Fruit fly (Drosophila melanogaster) whole organism, embryonic: ENCODE measurements around the gene CG13086.

Experiments
- Asciz ChIP-seq: fragments of 200-800 bp; sonication (Bioruptor generic); optimal IDR thresholded peaks from 2 replicates; lab custom pipeline; 2017; ENCODE audit warnings: missing biosample characterization, mild to moderate bottlenecking, missing genetic modification characterization, missing genetic modification reagents
- CG10431 ChIP-seq: fragments of 200-800 bp; sonication (Bioruptor generic); optimal IDR thresholded peaks from 3 replicates; lab custom pipeline; 2018; ENCODE audit warnings: missing biosample characterization, mild to moderate bottlenecking, missing genetic modification characterization
- CG10654 ChIP-seq: fragments of 200-800 bp; sonication (Bioruptor generic); optimal IDR thresholded peaks from 2 replicates; lab custom pipeline; 2016; ENCODE audit warnings: missing biosample characterization, missing genetic modification characterization
- CG11093 ChIP-seq: fragments of 200-800 bp; sonication (Bioruptor generic); IDR thresholded peaks from 3 replicates; pipeline ENCODE4 v1.3.6; 2022; ENCODE audit warnings: missing biosample characterization, missing genetic modification characterization
- CG12236 ChIP-seq: fragments of 200-800 bp; sonication (Bioruptor generic); optimal IDR thresholded peaks from 2 replicates; lab custom pipeline; 2016; ENCODE audit warnings: missing biosample characterization, missing genetic modification characterization
- CG13624 ChIP-seq: fragments of 200-800 bp; sonication (Bioruptor generic); optimal IDR thresholded peaks from 2 replicates; lab custom pipeline; 2016; ENCODE audit warnings: missing biosample characterization, missing genetic modification characterization
- CG17568 ChIP-seq: fragments of 200-800 bp; sonication (Bioruptor generic); optimal IDR thresholded peaks from 2 replicates; lab custom pipeline; 2018; ENCODE audit warnings: missing biosample characterization, mild to moderate bottlenecking, missing genetic modification characterization, moderate library complexity
- CG18262 ChIP-seq: fragments of 200-800 bp; optimal IDR thresholded peaks from 3 replicates; lab custom pipeline; 2019; ENCODE audit warnings: missing biosample characterization, mild to moderate bottlenecking, missing genetic modification characterization, moderate library complexity
- CG2120 ChIP-seq: fragments of 200-800 bp; sonication (Bioruptor generic); optimal IDR thresholded peaks from 3 replicates; lab custom pipeline; 2016; ENCODE audit warnings: missing biosample characterization, missing genetic modification characterization
- CG31224 ChIP-seq: fragments of 200-800 bp; sonication (Bioruptor generic); IDR thresholded peaks from 2 replicates; pipeline ENCODE4 v1.3.6; 2022; ENCODE audit warnings: missing biosample characterization, missing genetic modification characterization
- CG31365 ChIP-seq: fragments of 200-800 bp; sonication (Bioruptor generic); optimal IDR thresholded peaks from 2 replicates; lab custom pipeline; 2018; ENCODE audit warnings: missing biosample characterization, mild to moderate bottlenecking, missing genetic modification characterization
- CG34376 ChIP-seq: fragments of 200-800 bp; sonication (Bioruptor generic); optimal IDR thresholded peaks from 2 replicates; lab custom pipeline; 2018; ENCODE audit warnings: missing biosample characterization, mild to moderate bottlenecking, missing genetic modification characterization
- CG6683 ChIP-seq: fragments of 200-800 bp; sonication (Bioruptor generic); optimal IDR thresholded peaks from 2 replicates; lab custom pipeline; 2017; ENCODE audit warnings: missing biosample characterization, mild to moderate bottlenecking, missing genetic modification characterization, missing genetic modification reagents
- CG7556 ChIP-seq: fragments of 200-800 bp; sonication (Bioruptor generic); optimal IDR thresholded peaks from 2 replicates; lab custom pipeline; 2017; ENCODE audit warnings: missing biosample characterization, mild to moderate bottlenecking, missing genetic modification characterization
- CG7987 ChIP-seq: fragments of 200-800 bp; sonication (Bioruptor generic); optimal IDR thresholded peaks from 2 replicates; lab custom pipeline; 2018; ENCODE audit warnings: missing biosample characterization, mild to moderate bottlenecking, missing genetic modification characterization, moderate library complexity
- CTCF ChIP-seq: fragments of 200-800 bp; sonication (Bioruptor generic); optimal IDR thresholded peaks from 2 replicates; lab custom pipeline; 2017; ENCODE audit warnings: missing biosample characterization, mild to moderate bottlenecking, missing genetic modification characterization, moderate library complexity
- CrebB ChIP-seq: fragments of 200-800 bp; sonication (Bioruptor generic); optimal IDR thresholded peaks from 3 replicates; lab custom pipeline; 2018; ENCODE audit warnings: missing biosample characterization, mild to moderate bottlenecking, missing genetic modification characterization
- D19A ChIP-seq: fragments of 200-800 bp; optimal IDR thresholded peaks from 3 replicates; lab custom pipeline; 2019; ENCODE audit warnings: missing biosample characterization, mild to moderate bottlenecking, missing genetic modification characterization, moderate library complexity
- ERR ChIP-seq: fragments of 200-800 bp; sonication (Bioruptor generic); optimal IDR thresholded peaks from 2 replicates; lab custom pipeline; 2016; ENCODE audit warnings: missing biosample characterization, missing genetic modification characterization
- HLHmδ ChIP-seq: fragments of 200-800 bp; sonication (Bioruptor generic); optimal IDR thresholded peaks from 2 replicates; lab custom pipeline; 2018; ENCODE audit warnings: missing biosample characterization, mild to moderate bottlenecking, missing genetic modification characterization, moderate library complexity
- Hmx ChIP-seq: fragments of 200-800 bp; sonication (Bioruptor generic); optimal IDR thresholded peaks from 2 replicates; lab custom pipeline; 2016; ENCODE audit warnings: missing biosample characterization, missing genetic modification characterization
- Hr51 ChIP-seq, 2 experiments: fragments of 200-800 bp; sonication (Bioruptor generic); optimal IDR thresholded peaks; 2 replicates in 1 of 2; 3 replicates in 1 of 2; lab custom pipeline; 2016 to 2018; ENCODE audit warnings: missing biosample characterization in 2 of 2, missing genetic modification characterization in 2 of 2, mild to moderate bottlenecking in 1 of 2, moderate library complexity in 1 of 2
- Lhr ChIP-seq: fragments of 200-800 bp; sonication (Bioruptor generic); optimal IDR thresholded peaks from 3 replicates; lab custom pipeline; 2017; ENCODE audit warnings: mild to moderate bottlenecking, missing biosample characterization, missing genetic modification reagents, missing genetic modification characterization
- Lpt ChIP-seq: fragments of >200 bp; optimal IDR thresholded peaks from 2 replicates; lab custom pipeline; 2018; ENCODE audit warnings: missing biosample characterization, missing genetic modification characterization
- Max ChIP-seq: fragments of 200-800 bp; sonication (Bioruptor generic); optimal IDR thresholded peaks from 2 replicates; lab custom pipeline; 2016; ENCODE audit warnings: missing biosample characterization, mild to moderate bottlenecking, missing genetic modification characterization
- Med ChIP-seq: fragments of 200-800 bp; sonication (Bioruptor generic); peaks from one replicate; lab custom pipeline; 2016; ENCODE audit warnings: missing biosample characterization, missing genetic modification characterization, mild to moderate bottlenecking, inconsistent platforms, moderate library complexity
- NC2β ChIP-seq: fragments of 200-800 bp; sonication (Bioruptor generic); optimal IDR thresholded peaks from 2 replicates; lab custom pipeline; 2016; ENCODE audit warnings: missing biosample characterization, missing genetic modification characterization
- Nf-YA ChIP-seq: fragments of 200-800 bp; sonication (Bioruptor generic); IDR thresholded peaks from 2 replicates; pipeline ENCODE4 v1.3.6; 2022; ENCODE audit warnings: missing biosample characterization, missing genetic modification characterization
- Ravus ChIP-seq: fragments of 200-800 bp; sonication (Bioruptor generic); IDR thresholded peaks from 2 replicates; pipeline ENCODE4 v1.3.6; 2022; ENCODE audit warnings: missing biosample characterization, missing genetic modification characterization
- Rx ChIP-seq: fragments of 200-800 bp; sonication (Bioruptor generic); IDR thresholded peaks from 2 replicates; pipeline ENCODE4 v1.3.6; 2022; ENCODE audit warnings: missing biosample characterization, missing genetic modification characterization
- Xrp1 ChIP-seq: fragments of 200-800 bp; sonication (Bioruptor generic); IDR thresholded peaks from 2 replicates; pipeline ENCODE4 v1.3.6; 2022; ENCODE audit warnings: missing biosample characterization, missing genetic modification characterization
- abd-A ChIP-seq: fragments of 200-800 bp; sonication (Bioruptor generic); optimal IDR thresholded peaks from 3 replicates; lab custom pipeline; 2019; ENCODE audit warnings: missing biosample characterization, mild to moderate bottlenecking, missing genetic modification characterization, moderate library complexity
- aop ChIP-seq: fragments of 200-800 bp; sonication (Bioruptor generic); IDR thresholded peaks from 2 replicates; pipeline ENCODE4 v1.3.6; 2022; ENCODE audit warnings: missing biosample characterization, missing genetic modification characterization
- bab2 ChIP-seq: fragments of 200-800 bp; sonication (Bioruptor generic); optimal IDR thresholded peaks from 2 replicates; lab custom pipeline; 2016; ENCODE audit warnings: missing biosample characterization, missing genetic modification characterization
- cg ChIP-seq: fragments of 200-800 bp; sonication (Bioruptor generic); optimal IDR thresholded peaks from 3 replicates; lab custom pipeline; 2019; ENCODE audit warnings: missing biosample characterization, mild to moderate bottlenecking, missing genetic modification characterization, moderate library complexity
- chif ChIP-seq, 2 experiments: fragments of 200-800 bp; sonication (Bioruptor generic); optimal IDR thresholded peaks; 3 replicates each; lab custom pipeline; 2016; ENCODE audit warnings: missing biosample characterization in 2 of 2, missing genetic modification characterization in 2 of 2
- da ChIP-seq: fragments of 200-800 bp; sonication (Bioruptor generic); optimal IDR thresholded peaks from 2 replicates; lab custom pipeline; 2016; ENCODE audit warnings: missing biosample characterization, missing genetic modification characterization
- dpn ChIP-seq, 2 experiments: fragments of 200-800 bp; sonication (Bioruptor generic); optimal IDR thresholded peaks; 3 replicates each; lab custom pipeline; 2016; ENCODE audit warnings: missing biosample characterization in 2 of 2, missing genetic modification characterization in 2 of 2
- en ChIP-seq: fragments of 200-800 bp; sonication (Bioruptor generic); optimal IDR thresholded peaks from 2 replicates; lab custom pipeline; 2016; ENCODE audit warnings: missing biosample characterization, missing genetic modification characterization
- fd3F ChIP-seq: fragments of 200-800 bp; sonication (Bioruptor generic); optimal IDR thresholded peaks from 2 replicates; lab custom pipeline; 2018; ENCODE audit warnings: missing biosample characterization, mild to moderate bottlenecking, missing genetic modification characterization, moderate library complexity
- gce ChIP-seq: fragments of 200-800 bp; sonication (Bioruptor generic); IDR thresholded peaks from 3 replicates; pipeline ENCODE4 v1.3.6; 2022; ENCODE audit warnings: missing biosample characterization, missing genetic modification characterization
- hth ChIP-seq: fragments of >200 bp; optimal IDR thresholded peaks from 2 replicates; lab custom pipeline; 2017; ENCODE audit warnings: inconsistent platforms
- jing ChIP-seq: fragments of 200-800 bp; sonication (Bioruptor generic); optimal IDR thresholded peaks from 2 replicates; lab custom pipeline; 2018; ENCODE audit warnings: missing biosample characterization, mild to moderate bottlenecking, missing genetic modification characterization
- kay ChIP-seq: fragments of 200-800 bp; sonication (Bioruptor generic); optimal IDR thresholded peaks from 2 replicates; lab custom pipeline; 2016; ENCODE audit warnings: missing biosample characterization, missing genetic modification characterization
- nmo ChIP-seq: fragments of 200-800 bp; sonication (Bioruptor generic); optimal IDR thresholded peaks from 2 replicates; lab custom pipeline; 2018; ENCODE audit warnings: missing biosample characterization, mild to moderate bottlenecking, missing genetic modification characterization, moderate library complexity
- org-1 ChIP-seq: fragments of 200-800 bp; sonication (Bioruptor generic); optimal IDR thresholded peaks from 2 replicates; lab custom pipeline; 2017; ENCODE audit warnings: missing biosample characterization, missing genetic modification characterization
- pan ChIP-seq, 4 experiments: fragments of >200 bp in 3 of 4; fragments of 200-800 bp in 1 of 4; sonication (Bioruptor generic) in 1 of 4; optimal IDR thresholded peaks in 3 of 4; IDR thresholded peaks in 1 of 4; 2 replicates each; pipeline versions ENCODE4 v1.3.6 to Lab custom; 2017 to 2022; ENCODE audit warnings: missing biosample characterization in 2 of 4, missing genetic modification characterization in 2 of 4, mixed read lengths in 1 of 4
- pnt ChIP-seq: fragments of 200-800 bp; sonication (Bioruptor generic); optimal IDR thresholded peaks from 3 replicates; lab custom pipeline; 2016; ENCODE audit warnings: missing biosample characterization, missing genetic modification characterization
- psq ChIP-seq: fragments of 200-800 bp; sonication (Bioruptor generic); optimal IDR thresholded peaks from 2 replicates; lab custom pipeline; 2017; ENCODE audit warnings: missing biosample characterization, missing genetic modification characterization
- schlank ChIP-seq: fragments of 200-800 bp; sonication (Bioruptor generic); optimal IDR thresholded peaks from 2 replicates; lab custom pipeline; 2018; ENCODE audit warnings: missing biosample characterization, mild to moderate bottlenecking, missing genetic modification characterization
- sens-2 ChIP-seq: fragments of 200-800 bp; sonication (Bioruptor generic); IDR thresholded peaks from 2 replicates; pipeline ENCODE4 v1.3.6; 2022; ENCODE audit warnings: missing biosample characterization, missing genetic modification characterization
- toy ChIP-seq: fragments of 200-800 bp; sonication (Bioruptor generic); IDR thresholded peaks from 2 replicates; pipeline ENCODE4 v1.3.6; 2022; ENCODE audit warnings: missing biosample characterization, missing genetic modification characterization
- tup ChIP-seq: fragments of 200-800 bp; sonication (Bioruptor generic); optimal IDR thresholded peaks from 2 replicates; lab custom pipeline; 2016; ENCODE audit warnings: missing biosample characterization, mild to moderate bottlenecking, missing genetic modification characterization, moderate library complexity

Gene CG13086

DNA sequence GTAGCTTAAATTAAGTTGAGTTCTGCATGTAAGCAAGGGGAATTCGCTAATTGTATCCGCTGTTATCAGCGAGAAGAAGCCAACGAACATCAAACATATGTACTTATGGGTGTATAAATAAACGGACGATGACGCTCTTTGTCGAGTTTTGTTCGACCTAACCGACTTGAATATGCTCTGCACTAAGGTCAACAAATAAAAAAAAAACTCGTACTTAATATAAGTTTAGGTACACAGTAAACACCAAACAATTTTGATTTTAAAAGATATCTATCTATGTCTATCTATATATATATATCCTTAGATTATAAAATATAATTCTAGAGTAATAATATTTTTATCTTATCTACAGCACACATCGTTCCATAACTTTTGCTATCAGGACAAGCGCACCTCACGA is 447 bp downstream of the CG13086 start (continued):
- peak; percentile 2 for TF ChIP-seq nmo (GFP tag; lab: Kevin White, UChicago)
- TF ChIP-seq Rx (GFP tag; lab: Robert Waterston, UW): no peak
- no peak for TF ChIP-seq toy
- TF ChIP-seq aop (GFP tag; lab: Robert Waterston, UW): no peak
- no peak for TF ChIP-seq CG17568
- no peak for TF ChIP-seq CG10654 (GFP tag; lab: Kevin White, UChicago)
- TF ChIP-seq pan (optimal IDR thresholded peaks at IDR 0.05; lab: Kevin White, UChicago): no peak
- TF ChIP-seq pan (GFP tag; optimal IDR thresholded peaks at IDR 0.05 in 1 of 2, IDR thresholded peaks at IDR 0.05 in 1 of 2): peak in 1 of 2 experiments; percentile 7
- no peak for TF ChIP-seq CrebB (tag; lab: Kevin White, UChicago)
- no peak for TF ChIP-seq Hmx (GFP tag; lab: Kevin White, UChicago)
- TF ChIP-seq Med (GFP tag; lab: Kevin White, UChicago): peak; percentile 63
- TF ChIP-seq en (GFP tag; lab: Kevin White, UChicago): no peak
- no peak for TF ChIP-seq CG6683 (GFP tag; lab: Kevin White, UChicago)
- TF ChIP-seq CG34376: no peak
- no peak for TF ChIP-seq CG31224 (GFP tag; lab: Robert Waterston, UW)
- TF ChIP-seq bab2 (GFP tag; lab: Kevin White, UChicago): no peak
- TF ChIP-seq Lpt (GFP tag; lab: Kevin White, UChicago): no peak
- no peak for TF ChIP-seq da
- peak; percentile 14 for TF ChIP-seq CG7556 (GFP tag; lab: Kevin White, UChicago)
- no peak for TF ChIP-seq CG11093 (GFP tag; lab: Robert Waterston, UW)
- no peak for TF ChIP-seq HLHmδ (GFP tag; lab: Kevin White, UChicago)
- TF ChIP-seq fd3F (GFP tag; lab: Kevin White, UChicago): no peak
- no peak for TF ChIP-seq CG13624 (GFP tag; lab: Kevin White, UChicago)
- no peak for TF ChIP-seq hth
- no peak for TF ChIP-seq Ravus (GFP tag; lab: Robert Waterston, UW)
- peak; percentile 37; the same call in 1 of the 2 replicates for TF ChIP-seq Xrp1 (GFP tag; lab: Robert Waterston, UW)
- no peak for TF ChIP-seq tup (GFP tag; lab: Kevin White, UChicago)
- TF ChIP-seq abd-A (tag; lab: Kevin White, UChicago): no peak
- no peak for TF ChIP-seq CG10431
- TF ChIP-seq jing (GFP tag; lab: Kevin White, UChicago): no peak
- no peak for TF ChIP-seq CTCF (GFP tag; lab: Kevin White, UChicago)
- no peak for TF ChIP-seq chif (GFP tag; optimal IDR thresholded peaks at IDR 0.05; lab: Kevin White, UChicago)
- no peak for TF ChIP-seq kay (GFP tag; lab: Kevin White, UChicago)
- no peak for TF ChIP-seq CG7987
- TF ChIP-seq Lhr: no peak
- no peak for TF ChIP-seq NC2β
- TF ChIP-seq gce (GFP tag; lab: Robert Waterston, UW): no peak
- peak; percentile 84 for TF ChIP-seq D19A (tag; lab: Kevin White, UChicago)
- TF ChIP-seq cg (GFP tag; lab: Kevin White, UChicago): no peak
- TF ChIP-seq pnt (GFP tag; lab: Kevin White, UChicago): no peak
- no peak for TF ChIP-seq CG12236 (GFP tag; lab: Kevin White, UChicago)
- peak; percentile 38 for TF ChIP-seq CG2120 (GFP tag; lab: Kevin White, UChicago)
- peak; percentile 35 for TF ChIP-seq CG18262 (tag; lab: Kevin White, UChicago)
- TF ChIP-seq schlank (tag; lab: Kevin White, UChicago): no peak
- peak; percentile 6 for TF ChIP-seq Asciz (GFP tag; lab: Kevin White, UChicago)
- TF ChIP-seq psq: no peak
- TF ChIP-seq org-1 (GFP tag; lab: Kevin White, UChicago): no peak
- peak in 1 of 2 experiments; percentile 35 for TF ChIP-seq Hr51 (GFP tag; optimal IDR thresholded peaks at IDR 0.05; lab: Kevin White, UChicago)
- no peak for TF ChIP-seq CG31365 (tag; lab: Kevin White, UChicago)
- TF ChIP-seq sens-2 (GFP tag; lab: Robert Waterston, UW): no peak
- TF ChIP-seq Nf-YA (GFP tag; lab: Robert Waterston, UW): no peak
- no peak for TF ChIP-seq dpn (GFP tag; optimal IDR thresholded peaks at IDR 0.05; lab: Kevin White, UChicago)
- no peak for TF ChIP-seq Max (GFP tag; lab: Kevin White, UChicago)
- TF ChIP-seq ERR (GFP tag; lab: Kevin White, UChicago): no peak
